Worm (Caenorhabditis elegans): Measurements from ENCODE around the gene srw-23.

srw-23 gene

DNA sequence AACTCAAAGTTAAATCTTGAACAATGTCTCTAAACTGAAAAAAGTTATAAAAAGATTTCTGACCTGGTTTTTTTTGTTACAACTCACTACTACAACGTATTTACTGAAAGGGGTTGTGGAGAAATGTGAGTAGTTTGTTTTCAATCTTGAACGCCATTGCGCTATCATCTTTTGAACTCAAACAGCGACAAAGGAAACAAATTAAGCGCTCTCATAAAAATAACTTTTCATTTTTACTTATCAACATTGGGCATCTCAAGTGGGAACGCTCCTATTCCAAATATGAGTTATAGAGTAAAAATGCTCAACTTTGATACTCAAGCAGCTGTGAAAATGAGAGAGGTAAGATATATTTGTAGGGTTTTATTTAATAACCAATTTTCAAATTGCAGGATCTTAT is 19.7 kb downstream of the srw-23 start, which contains the start of gene F09C6.15:
F09C6.15 (plus strand) TSS at position 301 of the 400 bp plus-strand sequence.
- no peak for TF ChIP-seq jun-1 (tag; optimal IDR thresholded peaks at IDR 0.05)

DNA sequence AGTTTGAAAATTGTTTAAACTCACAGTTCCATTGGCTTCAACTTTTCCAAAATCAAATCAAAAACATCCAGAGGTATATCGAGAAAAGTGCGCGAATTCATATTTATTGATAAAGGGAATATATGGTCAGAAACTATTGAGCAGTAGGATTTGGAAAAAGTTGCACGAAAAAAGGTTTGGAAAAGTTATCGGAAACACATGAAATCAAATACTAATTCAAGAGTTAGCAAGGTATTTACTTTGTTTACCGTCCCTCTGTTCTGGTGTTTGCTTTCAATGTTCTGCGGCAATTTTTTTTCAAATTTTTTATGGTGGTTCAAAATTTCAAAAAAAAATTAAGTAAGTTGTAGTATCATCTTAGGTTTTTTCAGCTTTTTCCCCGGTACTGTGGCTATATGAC is 25.6 kb downstream of the srw-23 start, which contains the start of gene fbxa-45:
fbxa-45 (minus strand) TSS at position 101 of the 400 bp plus-strand sequence.
- TF ChIP-seq ceh-82 (tag; optimal IDR thresholded peaks at IDR 0.05) = no peak
- TF ChIP-seq Y5F2A.4 (GFP tag; optimal IDR thresholded peaks at IDR 0.05) = no peak
- TF ChIP-seq zip-2 (tag; optimal IDR thresholded peaks at IDR 0.05) = no peak
- no peak for TF ChIP-seq daf-16 (GFP tag; optimal IDR thresholded peaks at IDR 0.05)
- no peak for TF ChIP-seq daf-16 (tag; optimal IDR thresholded peaks at IDR 0.05)
- no peak for TF ChIP-seq ceh-28 (tag; optimal IDR thresholded peaks at IDR 0.05)
- TF ChIP-seq mxl-2 (GFP tag; conservative IDR thresholded peaks at IDR 0.05) = no peak
- no peak for TF ChIP-seq nhr-76 (tag; optimal IDR thresholded peaks at IDR 0.05)
- TF ChIP-seq lim-7 (GFP tag; IDR thresholded peaks at IDR 0.05) = no peak
- TF ChIP-seq lir-3 (tag; optimal IDR thresholded peaks at IDR 0.05) = no peak

DNA sequence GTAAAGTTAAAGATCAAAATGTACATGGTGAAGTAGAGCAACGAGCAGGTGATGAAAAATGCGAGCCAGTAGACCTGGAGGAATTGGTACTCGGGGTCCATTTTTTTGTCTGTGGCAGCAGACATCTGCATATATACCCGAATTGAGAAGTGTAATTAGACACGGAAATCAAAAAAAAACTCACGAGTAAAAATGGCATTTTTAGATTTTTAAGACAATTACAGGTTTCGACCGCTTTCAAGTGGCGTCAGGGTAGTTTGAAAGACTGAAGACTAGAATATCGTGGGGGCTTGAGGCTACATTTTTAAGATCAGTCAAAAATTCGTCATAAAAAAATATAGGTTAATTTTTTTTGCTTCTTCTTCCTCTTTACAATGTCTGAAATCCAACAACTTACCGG is 29.0 kb downstream of the srw-23 start, which contains the start of gene srd-68:
srd-68 (minus strand) TSS at position 101 of the 400 bp plus-strand sequence.
- TF ChIP-seq F49E8.2 (tag; optimal IDR thresholded peaks at IDR 0.05; ENCODE audit: borderline replicate concordance) (no peak), snpc-1.2 (GFP tag; IDR thresholded peaks at IDR 0.05) (no peak), lin-38 (GFP tag; IDR thresholded peaks at IDR 0.05) (no peak), R02D3.7 (tag; optimal IDR thresholded peaks at IDR 0.05) (no peak), nhr-77 (tag; optimal IDR thresholded peaks at IDR 0.05) (no peak), ceh-28 (tag; optimal IDR thresholded peaks at IDR 0.05) (no peak), set-16 (GFP tag; IDR thresholded peaks at IDR 0.05) (no peak)

DNA sequence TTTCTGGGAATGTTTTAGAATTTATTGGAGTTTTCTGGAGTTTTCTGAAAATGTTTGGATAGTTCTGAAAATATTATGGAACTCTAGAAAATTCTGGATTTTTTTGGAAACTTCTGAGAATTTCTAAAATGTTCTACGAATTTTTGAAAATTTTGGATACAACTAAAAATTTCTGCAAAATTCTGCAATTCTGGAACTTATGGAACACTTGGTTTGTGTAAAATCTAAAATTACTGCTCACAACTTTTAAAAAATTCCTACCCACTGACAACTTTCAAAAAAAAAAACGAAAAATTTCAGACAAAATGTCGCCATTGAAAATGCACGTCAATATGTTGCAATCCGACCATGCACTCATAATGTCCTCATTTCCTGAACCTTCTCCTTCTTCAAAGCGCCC is 30.9 kb downstream of the srw-23 start, which contains the start of gene nhr-262:
nhr-262 (plus strand) TSS at position 301 of the 400 bp plus-strand sequence.
- no peak for TF ChIP-seq F44E2.7 (GFP tag; IDR thresholded peaks at IDR 0.05)
- TF ChIP-seq nhr-102 (tag; optimal IDR thresholded peaks at IDR 0.05) = no peak
- no peak for TF ChIP-seq unc-130 (GFP tag; optimal IDR thresholded peaks at IDR 0.05)
- TF ChIP-seq ceh-44 (GFP tag; IDR thresholded peaks at IDR 0.05) = no peak
- TF ChIP-seq arid-1 (GFP tag; conservative IDR thresholded peaks at IDR 0.05) = no peak
- no peak for TF ChIP-seq lin-38 (GFP tag; IDR thresholded peaks at IDR 0.05)
- no peak for TF ChIP-seq lin-29 (GFP tag; IDR thresholded peaks at IDR 0.05)
- no peak for TF ChIP-seq hif-1 (tag; optimal IDR thresholded peaks at IDR 0.05)
- TF ChIP-seq ceh-32 (tag; optimal IDR thresholded peaks at IDR 0.05; ENCODE audit: poor library complexity) = no peak
- no peak for TF ChIP-seq F49E8.2 (tag; optimal IDR thresholded peaks at IDR 0.05; ENCODE audit: borderline replicate concordance)
- no peak for TF ChIP-seq hlh-11 (tag; optimal IDR thresholded peaks at IDR 0.05)
- no peak for TF ChIP-seq F26F4.8 (GFP tag; conservative IDR thresholded peaks at IDR 0.05)
- no peak for TF ChIP-seq nhr-11 (tag; optimal IDR thresholded peaks at IDR 0.05)

DNA sequence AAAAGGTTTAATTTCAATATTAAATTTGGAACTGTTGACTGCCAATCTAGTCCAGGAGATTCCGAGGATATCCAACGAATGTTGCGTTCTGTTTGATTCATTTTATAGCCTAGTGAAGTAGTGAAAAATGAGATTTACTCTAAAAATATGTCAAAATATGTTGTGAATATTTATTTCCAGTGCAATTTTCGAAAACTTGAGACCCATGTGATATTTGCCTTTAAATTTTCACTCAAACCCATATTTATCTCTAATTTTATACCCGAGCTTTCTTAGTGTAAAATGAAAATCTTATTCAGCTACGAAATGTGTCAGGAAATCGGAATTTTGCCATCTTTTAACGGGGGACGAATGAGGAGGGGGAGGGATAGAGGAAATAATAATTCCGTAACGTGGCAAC is 36.1 kb downstream of the srw-23 start, which contains the start of gene F09C6.16:
F09C6.16 (minus strand) TSS at position 101 of the 400 bp plus-strand sequence.
- no peak for TF ChIP-seq hlh-30 (tag; optimal IDR thresholded peaks at IDR 0.05; ENCODE audit: insufficient read depth)
- TF ChIP-seq unc-62 (GFP tag; optimal IDR thresholded peaks at IDR 0.05 in 1 of 2) = peak in 1 of 2 experiments; percentile 6
- TF ChIP-seq unc-62 (tag; optimal IDR thresholded peaks at IDR 0.05) = no peak

DNA sequence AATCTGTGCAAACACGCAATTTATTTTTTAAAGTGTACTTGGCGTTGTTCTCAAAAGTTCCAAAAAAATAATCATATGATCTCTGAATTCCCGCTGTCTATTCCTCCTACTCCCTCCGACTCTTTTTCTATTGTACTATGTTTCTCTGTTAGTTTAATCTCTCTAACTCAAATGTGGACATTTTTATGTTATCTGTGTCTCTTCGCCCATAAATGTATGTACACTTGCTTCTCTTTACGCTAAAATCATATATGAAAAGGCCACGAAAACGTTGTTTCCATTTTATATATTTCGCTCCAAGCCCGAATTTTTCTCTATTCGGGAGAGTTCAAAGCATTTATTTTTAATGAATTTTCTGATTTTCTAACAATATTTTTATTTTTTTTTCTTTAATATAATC is 37.1 kb downstream of the srw-23 start:
- TF ChIP-seq spr-1 (tag; optimal IDR thresholded peaks at IDR 0.05) (no peak), F37D6.2 (tag; optimal IDR thresholded peaks at IDR 0.05) (no peak), Y75B8A.6 (GFP tag; IDR thresholded peaks at IDR 0.05) (no peak), dmd-9 (GFP tag; IDR thresholded peaks at IDR 0.05) (no peak), dmd-6 (GFP tag; IDR thresholded peaks at IDR 0.05) (0 out of 2 replicates have a peak, but pooled peaks have one; percentile 20), nhr-77 (tag; optimal IDR thresholded peaks at IDR 0.05) (no peak), Y48G9A.11 (GFP tag; IDR thresholded peaks at IDR 0.05) (no peak), skn-1 (tag; optimal IDR thresholded peaks at IDR 0.05) (no peak)

Data from whole organism, L4 larva.